Fruit fly (Drosophila melanogaster) S2 (cell line): Measurements from ENCODE around the gene CG11382.

Experiments used
- CG8478 ChIP-seq: fragments of >200 bp; optimal IDR thresholded peaks from 2 replicates; lab custom pipeline; 2018
- CTCF ChIP-seq, 2 experiments: fragments of >200 bp; optimal IDR thresholded peaks; 2 replicates each; lab custom pipeline; 2018

dm6 chrX:1231707-1232106 is 21.9 kb downstream of the CG11382 start:
- TF ChIP-seq CG8478: no peak
- no peak for TF ChIP-seq CTCF (optimal IDR thresholded peaks at IDR 0.05; lab: Kevin White, UChicago)
